Worm (Caenorhabditis elegans) whole organism, L4/young adult: ENCODE results near the gene B0507.8.

Experiments
- W03F9.2 ChIP-seq: fragments of 150-350 bp; optimal IDR thresholded peaks from 2 replicates; lab custom pipeline; 2014; ENCODE audit warnings: missing biosample characterization, missing genetic modification characterization
- dao-5 ChIP-seq: sonication (generic microtip); optimal IDR thresholded peaks from 2 replicates; lab custom pipeline; 2016; ENCODE audit warnings: missing genotype, missing genetic modification characterization, moderate library complexity, missing compliant biosample characterization
- him-1 ChIP-seq: sonication (generic microtip); optimal IDR thresholded peaks from 2 replicates; lab custom pipeline; 2016; ENCODE audit warnings: missing genotype, missing genetic modification reagents, missing genetic modification characterization, missing compliant biosample characterization

- TF ChIP-seq W03F9.2 (tag; lab: Kevin White, UChicago) (no peak), dao-5 (tag; lab: Kevin White, UChicago) (no peak), him-1 (tag; lab: Kevin White, UChicago) (no peak)
These were observed 23.6 kb downstream of the B0507.8 start, which contains the start of gene ZC196.2 for ce11 chrV:8739136-8739535.
